Worm (Caenorhabditis elegans): ENCODE results near the gene msp-79.

- no peak for TF ChIP-seq hsf-1 (GFP tag; IDR thresholded peaks at IDR 0.05)
- no peak for TF ChIP-seq atf-7 (tag; optimal IDR thresholded peaks at IDR 0.05)
- TF ChIP-seq ama-1 (optimal IDR thresholded peaks at IDR 0.05), result no peak
- no peak for TF ChIP-seq ama-1 (GFP tag; optimal IDR thresholded peaks at IDR 0.05)
- TF ChIP-seq fkh-3 (tag; optimal IDR thresholded peaks at IDR 0.05), result no peak
- TF ChIP-seq sea-2 (GFP tag; IDR thresholded peaks at IDR 0.05), result no peak
- TF ChIP-seq pha-4 (tag; optimal IDR thresholded peaks at IDR 0.05), result no peak
- no peak for TF ChIP-seq rpc-1 (optimal IDR thresholded peaks at IDR 0.05)
- TF ChIP-seq rpc-1 (tag; optimal IDR thresholded peaks at IDR 0.05), result no peak
- TF ChIP-seq somi-1 (GFP tag; optimal IDR thresholded peaks at IDR 0.05), result no peak
- no peak for TF ChIP-seq dpff-1 (tag; optimal IDR thresholded peaks at IDR 0.05)
Measured at ce11 chrIV:9723185-9723584, 43.8 kb downstream of the msp-79 start.

All from whole organism, young adult.